Worm (Caenorhabditis elegans) whole organism, L1 larva: ENCODE results near the gene sri-25.
"Not testable (repeated sequence)": the region's sequence is repeated elsewhere in the genome, so short reads cannot be mapped to it uniquely, and the experiment has no call there.

Experiments used
- aha-1 ChIP-seq: fragments of 150-350 bp; optimal IDR thresholded peaks from 2 replicates; lab custom pipeline; 2014; ENCODE audit warnings: missing biosample characterization, missing genetic modification characterization
- ama-1 ChIP-seq: fragments of 150-350 bp; optimal IDR thresholded peaks from 2 replicates; lab custom pipeline; 2014
- ceh-63 ChIP-seq: fragments of 200-800 bp; sonication (Bioruptor generic); optimal IDR thresholded peaks from 2 replicates; lab custom pipeline; 2018; ENCODE audit warnings: mild to moderate bottlenecking, missing genetic modification characterization, missing compliant biosample characterization
- ceh-8 ChIP-seq: fragments of 200-800 bp; sonication (Bioruptor generic); optimal IDR thresholded peaks from 2 replicates; lab custom pipeline; 2018; ENCODE audit warnings: mild to moderate bottlenecking, missing genetic modification characterization, moderate library complexity, missing compliant biosample characterization
- ceh-90 ChIP-seq: sonication (generic microtip); optimal IDR thresholded peaks from 2 replicates; lab custom pipeline; 2016; ENCODE audit warnings: missing genetic modification characterization, missing compliant biosample characterization
- dpl-1 ChIP-seq, 3 experiments: fragments of 150-350 bp in 2 of 3; sonication (generic microtip) in 1 of 3; optimal IDR thresholded peaks; 2 replicates each; lab custom pipeline; 2014 to 2017; ENCODE audit warnings: missing biosample characterization in 3 of 3, missing genetic modification characterization in 3 of 3, missing genetic modification reagents in 3 of 3
- egl-27 ChIP-seq, 2 experiments: fragments of 150-350 bp in 1 of 2; sonication (generic microtip); optimal IDR thresholded peaks; 3 replicates each; lab custom pipeline; 2017 to 2018; ENCODE audit warnings: missing biosample characterization in 2 of 2, missing genetic modification characterization in 2 of 2, missing genetic modification reagents in 2 of 2
- elt-2 ChIP-seq: sonication (generic microtip); optimal IDR thresholded peaks from 2 replicates; lab custom pipeline; 2016; ENCODE audit warnings: missing genetic modification characterization, mild to moderate bottlenecking, inconsistent platforms, missing compliant biosample characterization, missing genetic modification reagents
- fkh-8 ChIP-seq: sonication (generic microtip); optimal IDR thresholded peaks from 2 replicates; lab custom pipeline; 2016; ENCODE audit warnings: mild to moderate bottlenecking, missing genetic modification characterization, missing compliant biosample characterization
- fos-1 ChIP-seq: fragments of 150-350 bp; optimal IDR thresholded peaks from 2 replicates; lab custom pipeline; 2014; ENCODE audit warnings: missing biosample characterization, missing genetic modification characterization
- hlh-4 ChIP-seq: sonication (generic microtip); optimal IDR thresholded peaks from 2 replicates; lab custom pipeline; 2016; ENCODE audit warnings: mild to moderate bottlenecking, missing genetic modification characterization, missing compliant biosample characterization
- irx-1 ChIP-seq: sonication (generic microtip); optimal IDR thresholded peaks from 2 replicates; lab custom pipeline; 2016; ENCODE audit warnings: missing genetic modification characterization, missing compliant biosample characterization
- isw-1 ChIP-seq: fragments of 200-800 bp; sonication (Bioruptor generic); IDR thresholded peaks from 2 replicates; pipeline ENCODE4 v1.3.6; 2022; ENCODE audit warnings: missing genetic modification characterization, missing compliant biosample characterization
- jun-1 ChIP-seq: fragments of 150-350 bp; optimal IDR thresholded peaks from 2 replicates; lab custom pipeline; 2014; ENCODE audit warnings: missing biosample characterization, missing genetic modification reagents, missing genetic modification characterization
- lin-14 ChIP-seq: fragments of 200-800 bp; sonication (Bioruptor generic); optimal IDR thresholded peaks from 2 replicates; lab custom pipeline; 2018; ENCODE audit warnings: mild to moderate bottlenecking, missing genetic modification characterization, moderate library complexity, missing compliant biosample characterization
- lin-39 ChIP-seq: fragments of 150-350 bp; optimal IDR thresholded peaks from 2 replicates; lab custom pipeline; 2014; ENCODE audit warnings: missing biosample characterization, missing genetic modification reagents, missing genetic modification characterization
- mab-9 ChIP-seq: fragments of 200-800 bp; sonication (Bioruptor generic); IDR thresholded peaks from 2 replicates; pipeline ENCODE4 v1.3.6; 2022; ENCODE audit warnings: missing genetic modification reagents, missing genetic modification characterization, missing compliant biosample characterization
- mdl-1 ChIP-seq, 2 experiments: fragments of 150-350 bp; optimal IDR thresholded peaks; 2 replicates each; lab custom pipeline; 2014 to 2017; ENCODE audit warnings: missing biosample characterization in 2 of 2, missing genetic modification characterization in 2 of 2, inconsistent platforms in 1 of 2
- mep-1 ChIP-seq: fragments of 150-350 bp; optimal IDR thresholded peaks from 2 replicates; lab custom pipeline; 2014; ENCODE audit warnings: missing biosample characterization, missing genetic modification characterization
- nhr-11 ChIP-seq: fragments of 150-350 bp; optimal IDR thresholded peaks from 2 replicates; lab custom pipeline; 2014; ENCODE audit warnings: missing biosample characterization, missing genetic modification characterization
- nhr-19 ChIP-seq: fragments of 200-800 bp; sonication (Bioruptor generic); conservative IDR thresholded peaks from 2 replicates; pipeline ENCODE4 v1.3.6; 2022; ENCODE audit warnings: missing genetic modification characterization, missing compliant biosample characterization
- nhr-20 ChIP-seq: sonication (generic microtip); optimal IDR thresholded peaks from 2 replicates; lab custom pipeline; 2016; ENCODE audit warnings: mild to moderate bottlenecking, missing genetic modification characterization, missing compliant biosample characterization
- nhr-237 ChIP-seq: fragments of 150-350 bp; optimal IDR thresholded peaks from 2 replicates; lab custom pipeline; 2014; ENCODE audit warnings: missing biosample characterization, missing genetic modification characterization
- nhr-47 ChIP-seq: sonication (generic microtip); optimal IDR thresholded peaks from 2 replicates; lab custom pipeline; 2016; ENCODE audit warnings: mild to moderate bottlenecking, missing genetic modification characterization, moderate library complexity, missing compliant biosample characterization
- nhr-85 ChIP-seq: sonication (generic microtip); peaks from one replicate; lab custom pipeline; 2016; ENCODE audit warnings: missing genetic modification characterization, inconsistent platforms, missing compliant biosample characterization
- snpc-4 ChIP-seq: fragments of 150-350 bp; optimal IDR thresholded peaks from 2 replicates; lab custom pipeline; 2014; ENCODE audit warnings: missing biosample characterization, missing genetic modification characterization
- sptf-1 ChIP-seq: fragments of 150-350 bp; optimal IDR thresholded peaks from 2 replicates; lab custom pipeline; 2014; ENCODE audit warnings: missing biosample characterization, missing genetic modification characterization
- swsn-7 ChIP-seq: sonication (generic microtip); optimal IDR thresholded peaks from 2 replicates; lab custom pipeline; 2016; ENCODE audit warnings: missing genetic modification characterization, missing compliant biosample characterization
- tbx-2 ChIP-seq: sonication (generic microtip); optimal IDR thresholded peaks from 2 replicates; lab custom pipeline; 2016; ENCODE audit warnings: missing genetic modification characterization, missing compliant biosample characterization
- tlp-1 ChIP-seq: fragments of 150-350 bp; optimal IDR thresholded peaks from 2 replicates; lab custom pipeline; 2014; ENCODE audit warnings: missing biosample characterization, missing genetic modification characterization
- unc-62 ChIP-seq: fragments of 150-350 bp; optimal IDR thresholded peaks from 2 replicates; lab custom pipeline; 2014; ENCODE audit warnings: missing biosample characterization, missing genetic modification reagents, missing genetic modification characterization
- unc-98 ChIP-seq: fragments of 200-800 bp; sonication (Bioruptor generic); IDR thresholded peaks from 2 replicates; pipeline ENCODE4 v1.3.6; 2022; ENCODE audit warnings: missing genetic modification characterization, missing compliant biosample characterization
- vab-15 ChIP-seq: sonication (generic microtip); optimal IDR thresholded peaks from 2 replicates; lab custom pipeline; 2017; ENCODE audit warnings: missing genotype, mild to moderate bottlenecking, missing genetic modification characterization, missing compliant biosample characterization
- zip-4 ChIP-seq: fragments of 200-800 bp; sonication (Bioruptor generic); optimal IDR thresholded peaks from 2 replicates; lab custom pipeline; 2018; ENCODE audit warnings: mild to moderate bottlenecking, missing genetic modification characterization, moderate library complexity, missing compliant biosample characterization
- ztf-11 ChIP-seq, 2 experiments: sonication (generic microtip); optimal IDR thresholded peaks; 2 replicates each; lab custom pipeline; 2016 to 2017; ENCODE audit warnings: missing genetic modification characterization in 2 of 2, missing biosample characterization in 1 of 2, missing compliant biosample characterization in 1 of 2
- ztf-4 ChIP-seq: fragments of 150-350 bp; optimal IDR thresholded peaks from 2 replicates; lab custom pipeline; 2014; ENCODE audit warnings: missing biosample characterization, missing genetic modification characterization

The sri-25 gene

DNA sequence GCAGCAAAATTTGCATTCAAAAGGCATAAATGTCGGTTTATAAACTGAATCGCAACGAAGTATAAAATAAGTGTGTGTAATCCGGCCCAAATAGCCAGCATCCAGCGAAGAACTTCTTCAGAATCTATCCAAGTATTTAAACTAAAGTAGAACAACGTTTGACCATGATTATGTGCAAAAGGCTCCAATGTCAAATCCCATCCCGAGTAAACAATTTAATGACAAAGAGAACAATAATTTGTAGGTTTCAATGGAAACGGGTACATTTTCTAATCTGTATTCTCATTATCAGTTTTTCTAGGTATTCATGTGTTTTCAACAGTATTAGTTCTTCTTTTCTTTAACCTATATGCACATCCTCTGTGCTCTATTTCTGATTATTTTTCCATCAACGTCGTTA is 9.1 kb upstream of the sri-25 start, which contains the start of gene C41G6.12:
C41G6.12 (minus strand) TSS at position 101 of the 400 bp plus-strand sequence.
- not testable (repeated sequence) for TF ChIP-seq fos-1; vab-15 (tag; lab: Kevin White, UChicago); lin-14 (GFP tag; lab: Kevin White, UChicago)

DNA sequence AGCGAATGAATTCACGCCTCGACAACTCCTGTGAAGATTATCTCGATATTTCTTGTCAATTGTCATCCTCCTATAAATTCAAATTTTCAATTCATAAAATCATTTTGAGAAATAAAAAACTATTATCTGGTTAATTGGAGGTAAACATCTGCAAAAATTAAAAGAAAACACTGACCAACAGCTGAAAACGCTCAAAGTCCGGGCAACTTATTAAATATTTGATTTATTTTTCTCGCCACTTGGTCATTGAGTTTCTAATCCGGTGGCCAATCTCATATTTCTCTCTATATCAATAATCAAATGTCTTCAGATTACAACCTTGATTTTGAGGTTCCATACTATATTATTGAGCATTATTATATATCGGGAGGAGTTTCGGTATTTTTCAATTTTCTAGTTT is 4.9 kb upstream of the sri-25 start, which contains the start of gene sri-24:
sri-24 (plus strand) TSS at position 301 of the 400 bp plus-strand sequence.
- not testable (repeated sequence) for TF ChIP-seq nhr-47 (tag; lab: Kevin White, UChicago); mdl-1 (tag; optimal IDR thresholded peaks at IDR 0.05; lab: Kevin White, UChicago); aha-1 (tag; lab: Kevin White, UChicago)
- TF ChIP-seq, all 84 proteins: peak for 0; not testable (repeated sequence) for 84

DNA sequence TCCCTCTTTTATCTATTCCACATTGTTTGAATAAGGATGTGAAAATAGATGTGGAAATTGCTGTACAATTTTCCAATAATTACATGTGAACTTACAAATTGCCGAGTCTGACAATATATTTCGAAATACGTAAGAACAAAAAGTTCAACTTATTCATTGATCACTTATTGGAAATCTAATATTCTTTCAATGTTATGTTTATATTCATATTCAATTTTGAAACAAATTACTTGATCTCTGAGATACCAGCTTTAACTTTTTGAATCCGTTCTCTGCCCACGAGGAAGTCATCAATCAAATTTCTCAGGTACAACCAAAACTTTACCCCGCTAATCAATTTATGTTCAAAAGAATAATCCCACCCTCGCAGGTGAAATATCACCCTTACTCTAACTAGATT is 1.6 kb upstream of the sri-25 start, which contains the start of gene sri-26:
sri-26 (plus strand) TSS at position 301 of the 400 bp plus-strand sequence.
- not testable (repeated sequence) for TF ChIP-seq ceh-8; dpl-1 (GFP tag; optimal IDR thresholded peaks at IDR 0.05; lab: Kevin White, UChicago); nhr-11 (tag; lab: Kevin White, UChicago)

DNA sequence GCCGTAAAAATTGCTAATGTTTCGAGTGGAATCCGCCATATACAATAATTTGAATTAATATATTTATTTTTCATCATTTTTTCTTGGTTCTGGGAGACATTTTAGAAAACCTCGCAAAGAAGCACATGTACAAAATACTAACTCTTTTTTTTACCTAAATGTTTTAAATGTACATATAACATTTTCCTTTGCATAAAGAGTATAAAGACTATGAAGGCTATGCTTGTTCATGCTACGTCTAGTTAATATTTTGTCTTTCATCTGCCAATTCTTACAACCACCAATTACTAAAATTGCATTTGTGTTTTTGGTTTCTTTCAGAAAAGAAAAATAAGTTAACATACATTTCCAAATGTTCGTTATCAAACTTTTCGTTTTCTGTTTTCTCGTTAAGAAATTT is 4.5 kb downstream of the sri-25 start, which contains the start of gene irld-25:
irld-25 (plus strand) TSS at position 301 of the 400 bp plus-strand sequence.
- TF ChIP-seq tbx-2 (tag; lab: Kevin White, UChicago) = no peak
- TF ChIP-seq snpc-4 = no peak
- no peak for TF ChIP-seq unc-62 (GFP tag; lab: Kevin White, UChicago)
- TF ChIP-seq ztf-11 (tag; optimal IDR thresholded peaks at IDR 0.05; lab: Kevin White, UChicago) = no peak
- TF ChIP-seq nhr-237 = no peak
- TF ChIP-seq sptf-1 (tag; lab: Kevin White, UChicago) = no peak
- no peak for TF ChIP-seq ceh-90 (tag; lab: Kevin White, UChicago)
- TF ChIP-seq elt-2 (tag; lab: Kevin White, UChicago) = no peak
- no peak for TF ChIP-seq nhr-85 (tag; lab: Kevin White, UChicago)
- TF ChIP-seq nhr-19 (GFP tag; lab: Robert Waterston, UW) = no peak
- TF ChIP-seq mab-9 (GFP tag; lab: Robert Waterston, UW) = no peak
- no peak for TF ChIP-seq irx-1 (tag; lab: Kevin White, UChicago)
- no peak for TF ChIP-seq isw-1 (GFP tag; lab: Robert Waterston, UW)
- TF ChIP-seq ceh-63 (GFP tag; lab: Kevin White, UChicago) = no peak
- no peak for TF ChIP-seq ztf-4 (tag; lab: Kevin White, UChicago)
- TF ChIP-seq egl-27 (tag; optimal IDR thresholded peaks at IDR 0.05; lab: Kevin White, UChicago) = no peak

DNA sequence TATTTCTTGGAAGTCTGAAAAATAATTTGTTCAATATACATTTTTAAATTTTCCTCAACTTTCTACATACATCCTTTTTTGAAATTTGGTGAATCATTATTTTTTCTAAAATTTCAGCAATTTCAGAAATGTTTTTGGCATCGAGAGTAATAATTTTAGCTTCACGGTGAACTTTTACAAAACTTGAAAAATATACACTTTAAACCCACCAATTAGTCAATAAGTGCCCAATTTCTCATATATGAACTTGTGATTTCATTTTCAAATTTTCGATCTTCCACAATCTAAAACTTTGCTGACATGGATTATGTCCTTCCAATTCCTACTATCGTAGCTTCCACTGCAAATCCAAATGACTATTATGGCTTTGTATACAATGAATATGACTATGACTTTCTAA is 6.9 kb downstream of the sri-25 start, which contains the start of gene srw-24:
srw-24 (plus strand) TSS at position 301 of the 400 bp plus-strand sequence.
- TF ChIP-seq lin-14 (GFP tag; lab: Kevin White, UChicago) (no peak), tlp-1 (tag; lab: Kevin White, UChicago) (no peak), jun-1 (tag; lab: Kevin White, UChicago) (no peak), ama-1 (lab: Kevin White, UChicago) (no peak)

DNA sequence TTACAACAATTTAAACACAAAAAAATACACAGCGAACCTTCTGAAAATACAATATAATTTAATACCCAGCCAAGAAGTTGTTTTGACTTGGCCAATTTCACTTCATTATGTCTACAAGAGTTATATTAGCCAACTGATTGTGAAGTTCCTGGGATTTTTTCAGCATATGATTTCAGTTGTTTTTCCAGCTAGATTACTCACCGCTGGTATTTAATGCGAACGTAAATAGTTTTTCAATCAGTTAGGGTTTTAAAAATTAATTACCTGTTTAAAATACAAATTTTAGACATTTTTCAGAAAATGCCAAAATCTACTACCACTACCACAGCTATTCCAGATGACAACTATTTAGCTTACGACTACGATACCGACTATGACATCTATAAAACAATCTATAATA is 8.8 kb downstream of the sri-25 start, which contains the start of gene srw-14:
srw-14 (plus strand) TSS at position 301 of the 400 bp plus-strand sequence.
- no peak for TF ChIP-seq ceh-8
- TF ChIP-seq nhr-19 (GFP tag; lab: Robert Waterston, UW) = no peak
- TF ChIP-seq ztf-11 (tag; optimal IDR thresholded peaks at IDR 0.05; lab: Kevin White, UChicago) = no peak
- no peak for TF ChIP-seq lin-39 (tag; lab: Kevin White, UChicago)
- no peak for TF ChIP-seq fkh-8 (tag; lab: Kevin White, UChicago)
- TF ChIP-seq sptf-1 (tag; lab: Kevin White, UChicago) = no peak
- no peak for TF ChIP-seq ceh-63 (GFP tag; lab: Kevin White, UChicago)
- TF ChIP-seq swsn-7 (tag; lab: Kevin White, UChicago) = no peak
- no peak for TF ChIP-seq nhr-20 (tag; lab: Kevin White, UChicago)
- TF ChIP-seq zip-4 (GFP tag; lab: Kevin White, UChicago) = no peak
- TF ChIP-seq mep-1 (tag; lab: Kevin White, UChicago) = no peak
- TF ChIP-seq unc-98 (GFP tag; lab: Robert Waterston, UW) = no peak
- TF ChIP-seq hlh-4 (tag; lab: Kevin White, UChicago) = no peak
- TF ChIP-seq, all 84 proteins: peak for 0
